Fruit fly (Drosophila melanogaster): Measurements from ENCODE around the gene CG4116.

CG4116 gene

DNA sequence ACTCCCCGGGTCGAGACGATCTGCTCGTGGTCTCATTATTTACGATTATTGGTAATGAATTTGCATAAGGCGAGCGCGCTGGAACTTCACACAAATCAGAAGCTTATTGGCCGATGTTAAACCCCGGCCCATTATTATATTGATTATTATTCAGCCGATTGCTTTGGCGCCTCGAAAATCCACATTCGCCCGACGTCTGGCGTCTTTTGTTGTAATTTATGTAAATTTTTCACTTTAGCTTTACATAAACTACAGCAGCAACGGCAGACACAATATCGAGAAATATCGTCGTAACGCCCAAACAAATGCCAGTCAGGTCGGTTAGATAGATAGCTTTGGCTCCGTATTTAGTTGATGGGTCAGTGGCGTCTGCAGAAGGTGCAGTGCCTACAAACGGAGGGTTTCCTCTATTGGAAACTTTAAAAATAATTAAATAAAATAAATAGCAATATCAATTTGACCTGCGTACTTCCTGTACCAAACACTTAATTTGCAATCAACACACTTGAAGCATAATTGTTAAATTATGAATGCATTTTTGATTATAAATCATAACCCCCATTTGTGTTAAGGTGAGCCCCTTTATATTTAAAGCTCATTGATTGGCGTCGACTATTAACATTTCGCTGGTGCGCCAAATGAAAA is 47.9 kb downstream of the CG4116 start:
- no peak for TF ChIP-seq CG17801 (GFP tag; optimal IDR thresholded peaks at IDR 0.05; ENCODE audit: partially characterized antibody)

DNA sequence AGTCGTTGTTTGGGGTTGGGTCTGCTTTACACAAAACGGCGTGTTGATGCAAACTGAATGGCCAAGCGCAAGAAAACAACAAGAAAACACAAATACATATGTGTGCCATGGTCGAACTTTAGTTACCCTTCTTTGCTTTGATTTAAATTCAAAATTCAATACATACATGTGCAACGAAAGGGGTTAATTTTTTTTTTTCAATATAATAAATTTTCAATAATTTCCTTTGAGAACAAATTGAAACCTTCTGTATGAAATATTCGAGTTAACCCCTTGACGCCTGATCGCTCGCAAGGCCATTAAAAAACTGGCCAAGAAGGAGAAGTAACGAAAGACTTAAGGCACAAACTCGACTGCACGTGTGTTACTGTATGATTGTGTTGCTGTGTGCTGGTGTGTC is 48.7 kb downstream of the CG4116 start:
- TF ChIP-seq CG17801 (GFP tag; optimal IDR thresholded peaks at IDR 0.05; ENCODE audit: partially characterized antibody), result no peak
